Worm (Caenorhabditis elegans) whole organism, L4/young adult: Measurements from ENCODE around the gene Y110A2AL.1.

Experiments
- W03F9.2 ChIP-seq: fragments of 150-350 bp; optimal IDR thresholded peaks from 2 replicates; lab custom pipeline; 2014; ENCODE audit warnings: missing biosample characterization, missing genetic modification characterization
- dao-5 ChIP-seq: sonication (generic microtip); optimal IDR thresholded peaks from 2 replicates; lab custom pipeline; 2016; ENCODE audit warnings: missing genotype, missing genetic modification characterization, moderate library complexity, missing compliant biosample characterization
- him-1 ChIP-seq: sonication (generic microtip); optimal IDR thresholded peaks from 2 replicates; lab custom pipeline; 2016; ENCODE audit warnings: missing genotype, missing genetic modification reagents, missing genetic modification characterization, missing compliant biosample characterization

The Y110A2AL.1 gene

DNA sequence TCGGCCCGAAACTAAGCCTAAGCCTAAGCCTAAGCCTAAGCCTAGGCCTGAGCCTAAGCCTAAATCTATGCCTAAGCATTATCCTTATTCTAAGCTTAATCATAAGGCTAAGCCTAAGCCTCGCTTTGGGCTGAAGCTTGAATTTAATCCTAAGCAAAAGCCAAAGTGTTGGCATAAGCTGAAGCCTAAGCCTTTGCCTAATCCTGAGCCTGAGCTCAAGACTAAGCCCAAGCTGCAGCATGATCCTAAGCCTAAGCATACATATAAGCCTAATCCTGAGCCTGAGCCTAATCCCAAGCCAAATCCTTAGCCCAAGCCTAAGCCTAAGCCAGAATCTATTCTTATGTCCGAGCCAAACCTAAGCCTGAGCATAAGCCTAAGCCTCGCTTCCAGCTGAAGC lies 28.3 kb upstream of the Y110A2AL.1 start:
- TF ChIP-seq W03F9.2 (no peak), him-1 (tag; lab: Kevin White, UChicago) (no peak)

DNA sequence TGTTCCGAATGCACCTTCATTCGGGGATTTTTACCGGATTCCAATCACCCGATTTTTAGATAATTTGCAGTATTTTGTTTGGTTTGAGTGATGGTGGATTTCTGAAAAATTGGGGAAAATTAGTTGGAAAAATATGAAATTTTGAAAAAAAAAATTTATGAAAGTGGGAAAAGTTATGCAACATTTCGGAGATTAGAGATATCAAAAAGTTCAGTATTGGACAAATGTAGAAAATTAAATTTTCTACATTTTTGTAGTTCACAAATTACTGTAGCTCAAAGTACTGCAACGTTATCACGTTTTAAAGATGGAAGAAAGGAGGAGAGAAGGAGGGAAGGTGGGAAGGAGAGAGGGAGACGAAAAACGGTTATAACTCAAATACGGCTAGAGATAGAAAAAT lies 22.4 kb upstream of the Y110A2AL.1 start, which contains the start of gene ptc-3:
ptc-3 (minus strand) TSS at position 101 of the 400 bp plus-strand sequence.
- TF ChIP-seq dao-5 (tag; lab: Kevin White, UChicago) (no peak), him-1 (tag; lab: Kevin White, UChicago) (no peak), W03F9.2 (no peak)

DNA sequence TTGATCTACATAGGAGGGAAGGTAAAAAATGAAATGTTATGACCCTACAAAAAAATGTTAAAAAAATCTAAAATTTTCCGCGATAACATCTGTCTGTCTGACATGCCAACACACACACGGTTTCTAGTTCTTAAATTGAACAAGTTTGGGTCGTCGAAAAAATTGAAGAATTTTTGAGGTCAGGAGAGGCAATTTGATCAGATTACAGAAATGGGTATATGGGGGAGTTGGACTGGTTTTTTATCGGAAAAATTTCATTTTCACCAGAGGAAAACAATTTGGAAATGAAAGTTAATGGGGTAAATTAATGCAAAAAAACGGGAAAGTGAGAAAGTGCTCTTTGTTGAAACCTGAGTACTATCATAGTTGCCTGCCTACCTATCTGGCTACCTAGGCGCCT lies 21.1 kb upstream of the Y110A2AL.1 start:
- TF ChIP-seq him-1 (tag; lab: Kevin White, UChicago) (no peak), W03F9.2 (no peak), dao-5 (tag; lab: Kevin White, UChicago) (no peak)

DNA sequence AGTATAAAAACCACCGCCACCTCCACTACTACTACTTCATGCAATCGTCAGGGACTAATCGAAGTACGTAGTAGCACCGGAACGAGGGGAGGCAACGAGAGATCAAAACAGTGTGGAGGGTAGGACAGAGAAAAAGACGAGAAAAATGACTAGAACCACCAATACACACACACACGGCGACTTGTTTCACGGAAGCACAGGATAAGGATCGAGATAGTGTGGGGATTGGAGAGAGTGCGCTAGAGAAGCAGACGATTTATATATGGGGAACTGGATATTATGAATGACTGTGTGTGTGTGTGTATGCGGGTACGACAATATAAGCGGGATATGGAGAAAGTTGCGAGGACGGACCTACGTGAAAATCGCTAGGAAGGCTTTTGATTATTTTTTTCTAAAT lies 20.1 kb upstream of the Y110A2AL.1 start:
- TF ChIP-seq W03F9.2 = no peak
- no peak for TF ChIP-seq him-1 (tag; lab: Kevin White, UChicago)
- no peak for TF ChIP-seq dao-5 (tag; lab: Kevin White, UChicago)

DNA sequence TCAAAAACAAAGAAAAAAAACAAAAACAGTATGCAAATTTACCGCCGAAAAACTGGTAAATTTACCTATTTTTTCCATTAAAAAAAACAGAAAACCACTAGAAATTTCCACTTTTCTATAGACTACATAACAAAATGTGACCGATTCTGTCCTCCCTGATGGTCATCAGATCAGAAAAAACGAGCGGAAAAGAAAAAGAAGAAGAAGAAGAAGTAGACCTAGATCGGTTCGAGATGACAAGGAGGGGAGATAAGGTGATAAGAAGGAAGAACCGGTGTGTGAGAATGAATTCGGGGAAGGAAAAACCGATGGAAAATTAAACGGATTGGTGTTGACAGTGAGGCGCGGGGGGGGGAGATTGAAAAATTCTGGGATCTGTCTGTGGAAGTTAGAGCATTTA lies 18.8 kb upstream of the Y110A2AL.1 start:
- TF ChIP-seq him-1 (tag; lab: Kevin White, UChicago) (no peak), dao-5 (tag; lab: Kevin White, UChicago) (no peak), W03F9.2 (no peak)

DNA sequence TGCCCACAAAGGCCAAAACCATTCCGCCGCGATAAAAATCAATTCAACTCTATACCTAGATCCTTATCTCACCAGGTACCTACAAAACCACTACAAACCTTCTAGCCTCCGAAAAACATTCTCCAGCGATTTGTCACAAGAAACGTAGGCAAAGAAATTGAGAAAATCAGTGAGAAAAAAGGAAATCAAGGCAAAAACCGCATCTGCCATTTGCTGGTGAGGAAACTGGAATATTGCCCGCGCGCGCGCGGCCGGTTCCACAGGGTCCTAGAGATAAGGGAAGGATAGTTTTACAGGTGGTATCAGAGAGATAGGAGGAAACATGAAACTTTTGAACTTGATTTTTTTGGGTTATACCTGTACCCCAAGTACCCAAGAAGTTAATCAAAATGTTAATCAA lies 17.3 kb upstream of the Y110A2AL.1 start:
- no peak for TF ChIP-seq dao-5 (tag; lab: Kevin White, UChicago)
- no peak for TF ChIP-seq W03F9.2
- no peak for TF ChIP-seq him-1 (tag; lab: Kevin White, UChicago)

DNA sequence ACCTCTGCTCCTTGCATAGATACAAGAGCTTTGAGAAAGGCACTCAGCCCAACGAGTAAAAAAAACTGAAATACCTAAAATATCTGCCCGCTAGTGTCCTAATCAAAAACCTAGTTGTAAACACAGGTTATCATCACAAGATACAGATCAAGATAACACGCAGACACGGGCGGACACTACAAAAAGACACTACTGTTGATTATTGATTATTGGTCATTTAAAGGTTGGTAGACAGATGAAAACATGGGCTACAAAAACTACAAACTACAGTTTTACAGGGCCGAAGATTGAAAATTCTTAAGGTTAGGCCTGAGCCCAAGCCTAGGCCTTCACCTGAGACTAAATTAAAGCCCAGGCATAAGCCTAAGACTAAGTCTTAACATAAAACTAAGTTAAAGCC lies 16.1 kb upstream of the Y110A2AL.1 start:
- TF ChIP-seq him-1 (tag; lab: Kevin White, UChicago) (no peak), dao-5 (tag; lab: Kevin White, UChicago) (no peak), W03F9.2 (no peak)

DNA sequence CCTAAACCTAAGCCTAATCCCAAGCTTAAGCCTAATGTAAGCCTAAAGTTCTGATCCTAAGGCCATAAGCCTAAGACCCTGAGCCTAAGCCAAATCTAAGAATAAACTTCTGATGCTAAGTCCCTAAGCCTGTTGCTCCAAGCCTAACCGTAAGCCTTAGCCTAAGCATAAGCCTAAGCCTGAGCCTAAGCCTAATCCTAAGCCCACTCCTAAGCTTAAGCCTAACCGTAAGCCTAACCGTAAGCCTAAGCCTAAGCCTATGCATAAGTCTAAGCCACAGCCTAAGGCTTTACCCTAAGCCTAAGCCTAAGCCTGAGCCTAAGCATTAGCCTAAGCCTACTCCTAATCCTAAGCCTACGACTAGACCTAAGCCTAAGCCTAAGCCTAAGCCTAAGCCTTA lies 15.6 kb upstream of the Y110A2AL.1 start:
- no peak for TF ChIP-seq him-1 (tag; lab: Kevin White, UChicago)
- no peak for TF ChIP-seq W03F9.2
- no peak for TF ChIP-seq dao-5 (tag; lab: Kevin White, UChicago)

DNA sequence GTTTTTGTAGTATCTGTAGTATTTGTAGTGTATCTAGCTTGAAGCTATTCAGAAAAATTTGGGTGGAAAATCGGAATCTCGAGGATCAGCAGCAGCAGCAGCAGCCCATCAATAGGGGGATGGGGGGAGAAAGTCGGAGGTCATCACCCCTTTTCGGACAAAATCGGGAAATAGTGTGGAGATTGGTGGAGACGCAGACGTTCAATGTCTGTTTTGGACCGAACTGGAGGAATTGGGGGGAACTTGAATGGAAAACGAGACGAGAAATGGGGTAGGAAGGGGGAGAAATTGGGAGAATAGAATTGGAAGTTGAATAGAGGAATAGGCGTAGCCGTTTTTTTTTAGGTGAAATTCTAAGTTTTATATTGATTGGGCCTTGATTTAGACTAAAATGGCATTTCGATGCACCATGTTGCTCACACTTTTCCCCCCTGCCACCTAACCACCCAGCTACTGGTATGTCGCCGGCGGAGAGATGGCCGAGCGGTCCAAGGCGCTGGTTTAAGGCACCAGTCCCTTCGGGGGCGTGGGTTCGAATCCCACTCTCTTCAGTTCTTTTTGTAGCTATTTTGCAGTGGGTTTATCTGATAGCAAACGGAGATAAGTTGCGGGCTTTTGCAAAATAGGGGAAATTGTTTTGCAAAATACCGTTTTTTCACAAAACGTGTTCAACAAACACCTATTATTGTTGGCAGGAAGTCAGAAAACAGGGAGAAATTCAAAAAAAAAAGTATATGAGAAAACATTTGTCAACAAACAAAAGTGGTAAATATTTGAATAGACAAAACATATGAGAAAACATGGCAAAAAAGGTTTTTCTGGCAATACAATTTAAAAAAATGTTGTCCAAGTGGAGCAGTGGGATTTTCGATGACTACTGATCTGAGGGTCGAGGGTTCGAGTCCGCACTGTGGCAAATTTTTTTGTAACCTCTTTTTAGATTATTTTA lies 14.8 kb upstream of the Y110A2AL.1 start:
- peak; percentile 26 for TF ChIP-seq dao-5 (tag; lab: Kevin White, UChicago)
- no peak for TF ChIP-seq him-1 (tag; lab: Kevin White, UChicago)

DNA sequence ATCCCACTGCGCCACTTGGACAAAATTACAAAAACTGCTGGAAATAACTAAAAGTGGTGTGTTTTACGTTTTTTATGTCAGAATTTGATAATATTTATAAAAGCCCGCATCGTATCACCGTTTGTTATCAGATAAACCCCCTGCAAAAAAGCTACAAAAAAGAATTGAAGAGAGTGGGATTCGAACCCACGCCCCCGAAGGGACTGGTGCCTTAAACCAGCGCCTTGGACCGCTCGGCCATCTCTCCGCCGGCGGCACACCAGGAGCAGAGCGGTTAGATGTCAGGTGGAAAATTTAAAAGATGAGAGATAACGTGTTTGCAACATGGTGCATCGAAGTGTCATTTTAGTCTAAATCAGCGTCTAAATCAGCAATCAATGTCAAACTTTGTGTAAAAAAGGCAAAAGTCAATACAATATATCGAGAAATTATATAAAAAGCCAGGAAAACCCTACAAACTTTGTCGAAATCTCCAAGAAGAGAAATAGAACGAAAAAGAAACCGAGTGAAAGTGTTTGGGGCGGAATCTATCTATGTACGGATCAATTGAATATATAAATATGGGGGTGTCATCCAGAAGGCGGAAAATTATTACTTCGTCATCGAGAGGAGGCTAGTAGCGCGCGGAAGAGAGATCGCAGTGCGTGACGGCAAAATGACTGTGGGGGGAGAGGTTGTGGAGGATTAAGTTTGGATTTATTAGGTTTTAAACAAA lies 13.4 kb upstream of the Y110A2AL.1 start:
- TF ChIP-seq dao-5 (tag; lab: Kevin White, UChicago) = peak; percentile 6
- TF ChIP-seq him-1 (tag; lab: Kevin White, UChicago) = no peak

DNA sequence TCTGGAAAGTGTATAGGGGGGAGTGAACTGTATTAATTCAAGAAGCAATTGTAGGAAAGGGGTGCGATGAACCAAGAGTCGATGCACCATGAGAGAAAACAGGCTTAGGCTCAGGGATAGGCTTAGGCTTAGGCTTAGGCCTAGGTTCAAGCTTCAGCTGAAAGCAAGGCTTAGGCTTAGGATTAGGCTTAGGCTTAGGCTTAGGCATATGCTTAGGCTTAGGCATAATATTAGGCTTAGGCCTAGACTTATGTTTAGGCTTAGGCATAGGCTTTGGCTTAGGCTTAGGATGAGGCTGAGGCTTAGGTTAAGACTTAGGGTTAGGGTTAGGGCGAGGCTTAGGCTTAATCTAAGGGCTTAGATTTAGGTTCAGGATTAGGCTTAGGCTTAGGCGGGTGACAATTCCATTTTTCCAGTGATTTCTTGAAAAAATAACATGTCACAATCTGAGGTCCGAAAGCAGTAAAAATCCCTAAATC lies 12.3 kb upstream of the Y110A2AL.1 start:
- TF ChIP-seq him-1 (tag; lab: Kevin White, UChicago) = no peak
- no peak for TF ChIP-seq dao-5 (tag; lab: Kevin White, UChicago)
- TF ChIP-seq W03F9.2 = no peak

DNA sequence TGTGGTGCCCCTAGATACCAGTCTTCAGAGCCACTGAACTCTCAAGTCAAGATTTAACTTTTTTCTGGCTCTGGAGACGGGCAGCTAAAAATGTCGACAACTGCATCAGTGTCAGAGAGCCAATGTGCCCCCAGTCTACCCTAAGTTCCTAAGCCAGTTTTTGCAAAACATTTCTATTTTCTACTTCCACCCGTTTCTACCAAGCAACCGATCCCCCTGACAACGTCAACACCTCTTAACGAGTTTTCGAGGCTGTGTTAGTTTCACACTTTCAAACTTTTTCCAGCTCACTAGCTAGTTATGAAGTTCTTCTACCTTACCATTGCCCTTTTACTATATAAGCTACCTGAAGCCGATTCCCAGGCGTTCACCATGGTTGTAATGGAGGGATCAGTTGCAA lies 10.7 kb upstream of the Y110A2AL.1 start, which contains the start of gene Y110A2AL.5:
Y110A2AL.5 (plus strand) TSS at position 301 of the 400 bp plus-strand sequence.
- TF ChIP-seq him-1 (tag; lab: Kevin White, UChicago) = no peak
- TF ChIP-seq W03F9.2 = no peak

DNA sequence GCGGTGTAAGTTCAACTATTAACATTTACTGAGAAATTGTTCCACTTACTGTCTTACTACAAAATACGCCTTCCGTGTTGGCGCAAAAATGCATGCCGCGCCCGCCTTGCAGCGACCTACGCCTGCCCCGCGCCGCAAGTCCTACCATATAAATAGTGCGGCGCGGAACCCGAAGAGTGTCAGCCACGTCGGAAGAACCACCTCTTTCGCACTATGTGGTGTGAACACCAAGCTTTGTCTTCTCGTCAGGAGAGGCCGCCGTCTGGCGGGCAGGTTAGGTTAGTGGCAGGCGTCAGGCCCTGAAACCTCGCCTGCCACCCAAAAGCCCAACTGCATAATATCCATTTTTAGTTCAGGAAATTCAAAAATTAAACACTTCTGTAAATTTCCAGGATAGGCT lies 9.5 kb upstream of the Y110A2AL.1 start:
- no peak for TF ChIP-seq dao-5 (tag; lab: Kevin White, UChicago)
- no peak for TF ChIP-seq W03F9.2
- TF ChIP-seq him-1 (tag; lab: Kevin White, UChicago) = no peak

DNA sequence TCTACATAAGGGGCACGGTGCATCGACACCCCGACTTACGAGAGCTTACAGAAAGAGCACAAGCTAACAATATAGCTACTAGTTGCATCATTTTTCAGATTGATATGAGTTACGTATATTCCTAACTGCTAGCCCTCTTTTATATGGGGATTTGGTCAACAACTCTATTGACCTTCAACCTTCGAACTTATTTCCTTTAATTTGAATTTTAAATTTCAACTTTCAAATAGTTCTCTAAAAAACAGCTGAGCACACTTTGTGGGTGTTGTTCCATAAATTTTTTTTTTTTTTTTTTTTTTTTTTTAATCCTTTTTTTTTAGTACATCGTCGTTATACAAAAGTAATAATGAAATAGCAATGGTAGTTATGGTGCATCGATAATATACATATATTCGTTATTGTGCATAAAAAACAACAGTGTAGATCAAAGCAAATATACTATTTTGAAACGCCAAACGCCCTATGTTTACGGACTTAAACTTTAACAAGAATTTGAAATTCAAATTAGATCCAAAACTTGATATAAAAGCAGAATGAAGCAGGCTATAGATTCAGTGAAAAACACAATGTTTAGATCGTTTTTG lies 8.3 kb upstream of the Y110A2AL.1 start, which contains the start of the genes Y110A2AL.9 and Y110A2AL.3:
Y110A2AL.9 (minus strand) TSS at position 101 of the 584 bp plus-strand sequence.
Y110A2AL.3 (plus strand) TSS at position 534 of the 584 bp plus-strand sequence.
- TF ChIP-seq W03F9.2 = no peak
- no peak for TF ChIP-seq him-1 (tag; lab: Kevin White, UChicago)
- no peak for TF ChIP-seq dao-5 (tag; lab: Kevin White, UChicago)
